Worm (Caenorhabditis elegans): Measurements from ENCODE around the gene F35C11.7.

DNA sequence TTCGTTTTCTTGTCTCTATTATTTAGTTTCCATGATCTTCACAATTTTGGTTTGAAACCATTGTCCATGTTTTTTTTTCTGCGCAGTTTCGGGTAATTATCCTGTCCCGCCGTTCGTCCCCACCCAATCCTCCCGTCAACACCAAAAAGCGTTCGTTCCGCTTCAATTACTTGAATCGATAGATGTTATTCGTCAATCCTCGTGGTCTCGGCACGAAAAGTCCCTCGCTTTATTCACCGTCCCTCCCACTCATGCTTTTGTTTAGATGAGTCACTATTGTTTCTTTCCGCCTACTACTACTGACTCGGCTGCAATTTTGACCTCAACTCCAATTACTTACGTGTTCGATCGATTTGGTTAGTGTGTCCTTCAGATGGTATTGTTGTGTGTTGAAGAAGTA, 32.7 kb upstream of the F35C11.7 start:
- TF ChIP-seq madf-8 (GFP tag; conservative IDR thresholded peaks at IDR 0.05) (no peak), sea-2 (GFP tag; IDR thresholded peaks at IDR 0.05) (no peak), Y53F4B.3 (GFP tag; IDR thresholded peaks at IDR 0.05) (no peak), nhr-90 (tag; optimal IDR thresholded peaks at IDR 0.05) (no peak), nhr-27 (tag; optimal IDR thresholded peaks at IDR 0.05) (no peak), rpc-1 (optimal IDR thresholded peaks at IDR 0.05) (no peak), rpc-1 (tag; optimal IDR thresholded peaks at IDR 0.05) (no peak), zim-3 (tag; optimal IDR thresholded peaks at IDR 0.05) (no peak), B0035.1 (tag; optimal IDR thresholded peaks at IDR 0.05) (no peak), nhr-120 (GFP tag; IDR thresholded peaks at IDR 0.05) (no peak), die-1 (tag; optimal IDR thresholded peaks at IDR 0.05) (no peak), ztf-26 (tag; optimal IDR thresholded peaks at IDR 0.05) (no peak), ztf-6 (GFP tag; IDR thresholded peaks at IDR 0.05) (no peak), F10E7.11 (tag; optimal IDR thresholded peaks at IDR 0.05) (no peak), ceh-91 (GFP tag; IDR thresholded peaks at IDR 0.05) (no peak)
